Fruit fly (Drosophila melanogaster) whole organism, embryonic: ENCODE data around the gene CG11052.

ENCODE experiments used
- Awh ChIP-seq: fragments of 200-800 bp; sonication (Bioruptor generic); IDR thresholded peaks from 2 replicates; pipeline ENCODE4, ENCODE4 v1.3.6; 2022; ENCODE audit warnings: missing biosample characterization, missing genetic modification characterization
- BEAF-32 ChIP-seq: fragments of 200-800 bp; sonication (Bioruptor generic); optimal IDR thresholded peaks from 3 replicates; lab custom pipeline; 2017; ENCODE audit warnings: missing biosample characterization, missing genetic modification characterization, mild to moderate bottlenecking, moderate library complexity, missing genetic modification reagents
- CG11723 ChIP-seq: fragments of 200-800 bp; sonication (Bioruptor generic); optimal IDR thresholded peaks from 2 replicates; lab custom pipeline; 2017; ENCODE audit warnings: missing biosample characterization, mild to moderate bottlenecking, missing genetic modification characterization
- CG15601 ChIP-seq: fragments of 200-800 bp; sonication (Bioruptor generic); optimal IDR thresholded peaks from 3 replicates; lab custom pipeline; 2019; ENCODE audit warnings: missing biosample characterization, mild to moderate bottlenecking, missing genetic modification characterization, moderate library complexity
- CG17385 ChIP-seq: fragments of 200-800 bp; sonication (Bioruptor generic); optimal IDR thresholded peaks from 3 replicates; lab custom pipeline; 2018; ENCODE audit warnings: missing biosample characterization, mild to moderate bottlenecking, missing genetic modification characterization
- CG17612 ChIP-seq: fragments of 200-800 bp; sonication (Bioruptor generic); IDR thresholded peaks from 2 replicates; pipeline ENCODE4 v1.3.6; 2022; ENCODE audit warnings: missing biosample characterization, missing genetic modification characterization
- CG1832 ChIP-seq: fragments of 200-800 bp; sonication (Bioruptor generic); optimal IDR thresholded peaks from 2 replicates; lab custom pipeline; 2017; ENCODE audit warnings: missing biosample characterization, mild to moderate bottlenecking, missing genetic modification characterization, inconsistent platforms
- CG18764 ChIP-seq: fragments of 200-800 bp; sonication (Bioruptor generic); optimal IDR thresholded peaks from 3 replicates; lab custom pipeline; 2016; ENCODE audit warnings: missing biosample characterization, missing genetic modification characterization
- CG2116 ChIP-seq: fragments of 200-800 bp; sonication (Bioruptor generic); optimal IDR thresholded peaks from 3 replicates; lab custom pipeline; 2018; ENCODE audit warnings: missing biosample characterization, mild to moderate bottlenecking, missing genetic modification characterization
- CG2120 ChIP-seq: fragments of 200-800 bp; sonication (Bioruptor generic); optimal IDR thresholded peaks from 3 replicates; lab custom pipeline; 2016; ENCODE audit warnings: missing biosample characterization, missing genetic modification characterization
- CG3281 ChIP-seq: fragments of 200-800 bp; sonication (Bioruptor generic); optimal IDR thresholded peaks from 3 replicates; lab custom pipeline; 2017; ENCODE audit warnings: missing biosample characterization, mild to moderate bottlenecking, missing genetic modification characterization
- CG34376 ChIP-seq: fragments of 200-800 bp; sonication (Bioruptor generic); optimal IDR thresholded peaks from 2 replicates; lab custom pipeline; 2018; ENCODE audit warnings: missing biosample characterization, mild to moderate bottlenecking, missing genetic modification characterization
- CG4282 ChIP-seq: fragments of 200-800 bp; sonication (Bioruptor generic); optimal IDR thresholded peaks from 2 replicates; lab custom pipeline; 2016; ENCODE audit warnings: missing biosample characterization, missing genetic modification characterization
- CG4404 ChIP-seq: fragments of 200-800 bp; sonication (Bioruptor generic); IDR thresholded peaks from 2 replicates; pipeline ENCODE4 v1.3.6; 2022; ENCODE audit warnings: missing biosample characterization, missing genetic modification characterization
- CG4820 ChIP-seq: fragments of 200-800 bp; sonication (Bioruptor generic); optimal IDR thresholded peaks from 3 replicates; lab custom pipeline; 2016; ENCODE audit warnings: missing biosample characterization, missing genetic modification characterization
- CG6254 ChIP-seq: fragments of 200-800 bp; sonication (Bioruptor generic); optimal IDR thresholded peaks from 3 replicates; lab custom pipeline; 2017; ENCODE audit warnings: mild to moderate bottlenecking, missing biosample characterization, missing genetic modification reagents, missing genetic modification characterization
- CG6272 ChIP-seq: fragments of 200-800 bp; sonication (Bioruptor generic); IDR thresholded peaks from 2 replicates; pipeline ENCODE4 v1.3.6; 2022; ENCODE audit warnings: missing biosample characterization, missing genetic modification characterization
- CG8359 ChIP-seq: fragments of 200-800 bp; sonication (Bioruptor generic); optimal IDR thresholded peaks from 2 replicates; lab custom pipeline; 2017; ENCODE audit warnings: missing biosample characterization, mild to moderate bottlenecking, missing genetic modification characterization, borderline replicate concordance
- CG9817 ChIP-seq: fragments of 200-800 bp; sonication (Bioruptor generic); optimal IDR thresholded peaks from 2 replicates; lab custom pipeline; 2018; ENCODE audit warnings: missing biosample characterization, mild to moderate bottlenecking, missing genetic modification characterization, moderate library complexity
- Camta ChIP-seq: fragments of 200-800 bp; sonication (Bioruptor generic); optimal IDR thresholded peaks from 2 replicates; lab custom pipeline; 2016; ENCODE audit warnings: missing biosample characterization, missing genetic modification characterization
- D ChIP-seq, 2 experiments: fragments of 200-800 bp in 1 of 2; fragments of >200 bp in 1 of 2; sonication (Bioruptor generic) in 1 of 2; optimal IDR thresholded peaks; 2 replicates in 1 of 2; 3 replicates in 1 of 2; lab custom pipeline; 2017; ENCODE audit warnings: mild to moderate bottlenecking in 1 of 2, missing biosample characterization in 1 of 2, missing genetic modification characterization in 1 of 2, missing genetic modification reagents in 1 of 2
- Dref ChIP-seq: fragments of 200-800 bp; sonication (Bioruptor generic); IDR thresholded peaks from 2 replicates; pipeline ENCODE4 v1.3.6; 2022; ENCODE audit warnings: missing biosample characterization, missing genetic modification characterization
- Fer1 ChIP-seq: fragments of 200-800 bp; sonication (Bioruptor generic); optimal IDR thresholded peaks from 2 replicates; lab custom pipeline; 2017; ENCODE audit warnings: missing biosample characterization, mild to moderate bottlenecking, missing genetic modification characterization
- GATAe ChIP-seq: fragments of 200-800 bp; sonication (Bioruptor generic); conservative IDR thresholded peaks from 2 replicates; pipeline ENCODE4 v1.3.6; 2022; ENCODE audit warnings: missing biosample characterization, missing genetic modification characterization
- Hey ChIP-seq: fragments of 200-800 bp; sonication (Bioruptor generic); optimal IDR thresholded peaks from 3 replicates; lab custom pipeline; 2018; ENCODE audit warnings: missing biosample characterization, mild to moderate bottlenecking, missing genetic modification characterization
- NC2α ChIP-seq: fragments of 200-800 bp; sonication (Bioruptor generic); optimal IDR thresholded peaks from 2 replicates; lab custom pipeline; 2016; ENCODE audit warnings: missing biosample characterization, missing genetic modification characterization
- Nf-YA ChIP-seq: fragments of 200-800 bp; sonication (Bioruptor generic); IDR thresholded peaks from 2 replicates; pipeline ENCODE4 v1.3.6; 2022; ENCODE audit warnings: missing biosample characterization, missing genetic modification characterization
- Sry-β ChIP-seq: fragments of 200-800 bp; sonication (Bioruptor generic); optimal IDR thresholded peaks from 2 replicates; lab custom pipeline; 2018; ENCODE audit warnings: missing biosample characterization, mild to moderate bottlenecking, missing genetic modification characterization, moderate library complexity
- Stat92E ChIP-seq, 3 experiments: fragments of >200 bp in 2 of 3; fragments of 200-800 bp in 1 of 3; sonication (Bioruptor generic) in 1 of 3; optimal IDR thresholded peaks; 2 replicates each; lab custom pipeline; 2017 to 2019; ENCODE audit warnings: missing biosample characterization in 3 of 3, missing genetic modification characterization in 3 of 3, mild to moderate bottlenecking in 1 of 3, moderate library complexity in 1 of 3
- Xrp1 ChIP-seq: fragments of 200-800 bp; sonication (Bioruptor generic); IDR thresholded peaks from 2 replicates; pipeline ENCODE4 v1.3.6; 2022; ENCODE audit warnings: missing biosample characterization, missing genetic modification characterization
- chif ChIP-seq, 2 experiments: fragments of 200-800 bp; sonication (Bioruptor generic); optimal IDR thresholded peaks; 3 replicates each; lab custom pipeline; 2016; ENCODE audit warnings: missing biosample characterization in 2 of 2, missing genetic modification characterization in 2 of 2
- croc ChIP-seq: fragments of 200-800 bp; sonication (Bioruptor generic); conservative IDR thresholded peaks from 3 replicates; pipeline ENCODE4 v1.3.6; 2022; ENCODE audit warnings: missing biosample characterization, missing genetic modification characterization
- fd3F ChIP-seq: fragments of 200-800 bp; sonication (Bioruptor generic); optimal IDR thresholded peaks from 2 replicates; lab custom pipeline; 2018; ENCODE audit warnings: missing biosample characterization, mild to moderate bottlenecking, missing genetic modification characterization, moderate library complexity
- fru ChIP-seq: fragments of >200 bp; optimal IDR thresholded peaks from 2 replicates; lab custom pipeline; 2017
- fu2 ChIP-seq: fragments of 200-800 bp; sonication (Bioruptor generic); optimal IDR thresholded peaks from 2 replicates; lab custom pipeline; 2016; ENCODE audit warnings: missing biosample characterization, missing genetic modification characterization
- gem ChIP-seq: fragments of 200-800 bp; sonication (Bioruptor generic); optimal IDR thresholded peaks from 2 replicates; lab custom pipeline; 2019; ENCODE audit warnings: missing biosample characterization, mild to moderate bottlenecking, missing genetic modification characterization, moderate library complexity
- grau ChIP-seq: fragments of 200-800 bp; optimal IDR thresholded peaks from 3 replicates; lab custom pipeline; 2019; ENCODE audit warnings: missing biosample characterization, mild to moderate bottlenecking, missing genetic modification characterization, moderate library complexity
- hkb ChIP-seq, 2 experiments: fragments of 200-800 bp in 1 of 2; fragments of >200 bp in 1 of 2; sonication (Bioruptor generic) in 1 of 2; IDR thresholded peaks in 1 of 2; optimal IDR thresholded peaks in 1 of 2; 2 replicates each; pipeline versions ENCODE4 v1.3.6 to Lab custom; 2017 to 2022; ENCODE audit warnings: missing biosample characterization in 1 of 2, missing genetic modification characterization in 1 of 2
- kah ChIP-seq: fragments of 200-800 bp; sonication (Bioruptor generic); optimal IDR thresholded peaks from 2 replicates; lab custom pipeline; 2018; ENCODE audit warnings: missing biosample characterization, mild to moderate bottlenecking, missing genetic modification characterization
- lbe ChIP-seq: fragments of 200-800 bp; sonication (Bioruptor generic); optimal IDR thresholded peaks from 2 replicates; lab custom pipeline; 2016; ENCODE audit warnings: missing biosample characterization, mild to moderate bottlenecking, missing genetic modification characterization
- lola ChIP-seq, 3 experiments: fragments of >200 bp in 2 of 3; fragments of 200-800 bp in 1 of 3; sonication (Bioruptor generic) in 1 of 3; optimal IDR thresholded peaks; 2 replicates each; lab custom pipeline; 2017 to 2019; ENCODE audit warnings: missing biosample characterization in 3 of 3, missing genetic modification characterization in 3 of 3, mild to moderate bottlenecking in 1 of 3, moderate library complexity in 1 of 3
- lov ChIP-seq, 2 experiments: fragments of 200-800 bp in 1 of 2; fragments of >200 bp in 1 of 2; sonication (Bioruptor generic) in 1 of 2; IDR thresholded peaks in 1 of 2; optimal IDR thresholded peaks in 1 of 2; 2 replicates in 1 of 2; 3 replicates in 1 of 2; pipeline versions ENCODE4 v1.3.6 to Lab custom; 2017 to 2022; ENCODE audit warnings: missing biosample characterization in 1 of 2, missing genetic modification characterization in 1 of 2
- oc ChIP-seq: fragments of 200-800 bp; sonication (Bioruptor generic); optimal IDR thresholded peaks from 2 replicates; lab custom pipeline; 2018; ENCODE audit warnings: missing biosample characterization, mild to moderate bottlenecking, missing genetic modification characterization, moderate library complexity
- schlank ChIP-seq: fragments of 200-800 bp; sonication (Bioruptor generic); optimal IDR thresholded peaks from 2 replicates; lab custom pipeline; 2018; ENCODE audit warnings: missing biosample characterization, mild to moderate bottlenecking, missing genetic modification characterization
- sisA ChIP-seq: fragments of 200-800 bp; sonication (Bioruptor generic); IDR thresholded peaks from 2 replicates; pipeline ENCODE4 v1.3.6; 2022; ENCODE audit warnings: missing biosample characterization, missing genetic modification characterization
- slp2 ChIP-seq: fragments of 200-800 bp; sonication (Bioruptor generic); optimal IDR thresholded peaks from 2 replicates; lab custom pipeline; 2016; ENCODE audit warnings: missing biosample characterization, missing genetic modification characterization
- unc-4 ChIP-seq: fragments of 200-800 bp; sonication (Bioruptor generic); IDR thresholded peaks from 2 replicates; pipeline ENCODE4 v1.3.6; 2022; ENCODE audit warnings: missing biosample characterization, missing genetic modification characterization; ENCODE audit not compliant: partially characterized antibody
- vfl ChIP-seq: fragments of 200-800 bp; sonication (Bioruptor generic); optimal IDR thresholded peaks from 2 replicates; lab custom pipeline; 2016; ENCODE audit warnings: missing biosample characterization, missing genetic modification characterization
- wor ChIP-seq: fragments of 200-800 bp; sonication (Bioruptor generic); IDR thresholded peaks from 2 replicates; pipeline ENCODE4 v1.3.6; 2022; ENCODE audit warnings: missing biosample characterization, missing genetic modification characterization

CG11052 gene

dm6 chr3R:8009080-8009620 is at the start of gene CG11052, which contains the start of gene CG3223 (continued):
- no peak for TF ChIP-seq vfl (GFP tag; lab: Kevin White, UChicago)
- TF ChIP-seq Xrp1 (GFP tag; lab: Robert Waterston, UW) = no peak
- TF ChIP-seq CG2120 = peak; percentile 50
- no peak for TF ChIP-seq CG18764 (GFP tag; lab: Kevin White, UChicago)
- peak; percentile 40 for TF ChIP-seq fu2 (GFP tag; lab: Kevin White, UChicago)
- peak; percentile 100 for TF ChIP-seq CG6254 (GFP tag; lab: Kevin White, UChicago)
- no peak for TF ChIP-seq lola (GFP tag; optimal IDR thresholded peaks at IDR 0.05; lab: Kevin White, UChicago)
- TF ChIP-seq gem (tag; lab: Kevin White, UChicago) = no peak
- no peak for TF ChIP-seq kah (GFP tag; lab: Kevin White, UChicago)
- peak; percentile 72 for TF ChIP-seq CG2116 (GFP tag; lab: Kevin White, UChicago)
- TF ChIP-seq hkb (optimal IDR thresholded peaks at IDR 0.05; lab: Kevin White, UChicago) = no peak
- TF ChIP-seq hkb (GFP tag; IDR thresholded peaks at IDR 0.05; lab: Robert Waterston, UW) = no peak
- no peak for TF ChIP-seq CG4404 (GFP tag; lab: Robert Waterston, UW)
- TF ChIP-seq unc-4 (GFP tag; lab: Robert Waterston, UW) = peak; percentile 39; the same call in 1 of the 2 replicates
- TF ChIP-seq Camta = no peak
- no peak for TF ChIP-seq CG8359
- TF ChIP-seq CG4820 (GFP tag; lab: Kevin White, UChicago) = no peak
- peak; percentile 30 for TF ChIP-seq CG15601 (tag; lab: Kevin White, UChicago)
- no peak for TF ChIP-seq sisA
- no peak for TF ChIP-seq croc
- TF ChIP-seq wor (GFP tag; lab: Robert Waterston, UW) = no peak
- TF ChIP-seq CG3281 (GFP tag; lab: Kevin White, UChicago) = no peak
- no peak for TF ChIP-seq fru (lab: Kevin White, UChicago)
- no peak for TF ChIP-seq chif (GFP tag; optimal IDR thresholded peaks at IDR 0.05; lab: Kevin White, UChicago)
- TF ChIP-seq CG4282 (GFP tag; lab: Kevin White, UChicago) = no peak
- TF ChIP-seq lov (optimal IDR thresholded peaks at IDR 0.05; lab: Kevin White, UChicago) = no peak
- TF ChIP-seq lov (GFP tag; IDR thresholded peaks at IDR 0.05; lab: Robert Waterston, UW) = no peak
- TF ChIP-seq CG17612 = no peak
- no peak for TF ChIP-seq Nf-YA (GFP tag; lab: Robert Waterston, UW)
- TF ChIP-seq CG9817 (tag; lab: Kevin White, UChicago) = no peak
- TF ChIP-seq Dref (GFP tag; lab: Robert Waterston, UW) = peak; percentile 68
- peak; percentile 55 for TF ChIP-seq BEAF-32 (GFP tag; lab: Kevin White, UChicago)
- no peak for TF ChIP-seq NC2α (GFP tag; lab: Kevin White, UChicago)
- TF ChIP-seq D (optimal IDR thresholded peaks at IDR 0.05; lab: Kevin White, UChicago) = no peak
- TF ChIP-seq D (GFP tag; optimal IDR thresholded peaks at IDR 0.05; lab: Kevin White, UChicago) = no peak
- TF ChIP-seq GATAe (GFP tag; lab: Robert Waterston, UW) = no peak
- TF ChIP-seq schlank (tag; lab: Kevin White, UChicago) = no peak
- TF ChIP-seq grau (tag; lab: Kevin White, UChicago) = peak; percentile 32
- TF ChIP-seq fd3F (GFP tag; lab: Kevin White, UChicago) = no peak
- no peak for TF ChIP-seq Hey (tag; lab: Kevin White, UChicago)
- TF ChIP-seq Fer1 = peak; percentile 44
- TF ChIP-seq oc (tag; lab: Kevin White, UChicago) = no peak
- no peak for TF ChIP-seq lbe
- no peak for TF ChIP-seq Stat92E (GFP tag; optimal IDR thresholded peaks at IDR 0.05; lab: Kevin White, UChicago)
- TF ChIP-seq CG6272 = no peak
- TF ChIP-seq CG11723 (GFP tag; lab: Kevin White, UChicago) = no peak
- TF ChIP-seq CG34376 = peak; percentile 5
- TF ChIP-seq slp2 (GFP tag; lab: Kevin White, UChicago) = no peak
- no peak for TF ChIP-seq Awh (GFP tag; lab: Robert Waterston, UW)
- TF ChIP-seq CG17385 (GFP tag; lab: Kevin White, UChicago) = peak; percentile 15
- no peak for TF ChIP-seq CG1832 (GFP tag; lab: Kevin White, UChicago)
- TF ChIP-seq Sry-β (GFP tag; lab: Kevin White, UChicago) = peak; percentile 81
